Worm (Caenorhabditis elegans) whole organism, L4 larva: ENCODE measurements around the gene tbc-20.

Experiments
- D1046.2 ChIP-seq: fragments of 200-800 bp; sonication (Bioruptor generic); IDR thresholded peaks from 2 replicates; pipeline ENCODE4 v1.3.6; 2022; ENCODE audit warnings: missing genetic modification characterization, missing compliant biosample characterization
- F10B5.3 ChIP-seq: sonication (generic microtip); optimal IDR thresholded peaks from 2 replicates; lab custom pipeline; 2016; ENCODE audit warnings: mild to moderate bottlenecking, missing genetic modification characterization, missing compliant biosample characterization
- F44E2.7 ChIP-seq: fragments of 200-800 bp; sonication (Bioruptor generic); IDR thresholded peaks from 2 replicates; pipeline ENCODE4 v2.1.2; 2022; ENCODE audit warnings: missing genetic modification characterization, missing compliant biosample characterization
- T20F7.1 ChIP-seq: fragments of 200-800 bp; sonication (Bioruptor generic); optimal IDR thresholded peaks from 2 replicates; lab custom pipeline; 2018; ENCODE audit warnings: mild to moderate bottlenecking, missing genetic modification characterization, missing compliant biosample characterization
- Y75B8A.6 ChIP-seq: fragments of 200-800 bp; sonication (Bioruptor generic); IDR thresholded peaks from 2 replicates; pipeline ENCODE4 v1.3.6; 2022; ENCODE audit warnings: missing genetic modification reagents, missing genetic modification characterization, missing compliant biosample characterization
- ZK337.2 ChIP-seq: fragments of 200-800 bp; sonication (Bioruptor generic); IDR thresholded peaks from 2 replicates; pipeline ENCODE4 v1.3.6; 2022; ENCODE audit warnings: missing genetic modification reagents, missing genetic modification characterization, missing compliant biosample characterization
- aha-1 ChIP-seq: fragments of 150-350 bp; peaks from one replicate; lab custom pipeline; 2014; ENCODE audit warnings: missing biosample characterization, missing genetic modification characterization
- aly-2 ChIP-seq: sonication (generic microtip); optimal IDR thresholded peaks from 2 replicates; lab custom pipeline; 2018; ENCODE audit warnings: missing biosample characterization, missing genetic modification characterization
- arid-1 ChIP-seq: fragments of 200-800 bp; sonication (Bioruptor generic); conservative IDR thresholded peaks from 2 replicates; pipeline ENCODE4 v1.3.6; 2022; ENCODE audit warnings: missing genetic modification reagents, missing genetic modification characterization, missing compliant biosample characterization
- ceh-20 ChIP-seq: fragments of 200-800 bp; sonication (Bioruptor generic); IDR thresholded peaks from 2 replicates; pipeline ENCODE4 v1.3.6; 2022; ENCODE audit warnings: missing genetic modification reagents, missing genetic modification characterization, missing compliant biosample characterization
- ceh-28 ChIP-seq: fragments of 150-350 bp; optimal IDR thresholded peaks from 2 replicates; lab custom pipeline; 2014; ENCODE audit warnings: missing biosample characterization, missing genetic modification reagents, missing genetic modification characterization
- ceh-82 ChIP-seq: sonication (generic microtip); optimal IDR thresholded peaks from 2 replicates; lab custom pipeline; 2017; ENCODE audit warnings: missing biosample characterization, missing genetic modification characterization
- ces-1 ChIP-seq: fragments of 150-350 bp; sonication (generic microtip); optimal IDR thresholded peaks from 4 replicates; lab custom pipeline; 2014; ENCODE audit warnings: missing biosample characterization, missing genetic modification reagents, missing genetic modification characterization
- daf-19 ChIP-seq: fragments of 200-800 bp; sonication (Bioruptor generic); conservative IDR thresholded peaks from 2 replicates; pipeline ENCODE4 v1.3.6; 2022; ENCODE audit warnings: missing genetic modification characterization, missing compliant biosample characterization
- daf-8 ChIP-seq: fragments of 200-800 bp; sonication (Bioruptor generic); IDR thresholded peaks from 2 replicates; pipeline ENCODE4 v1.3.6; 2022; ENCODE audit warnings: missing genetic modification characterization, missing compliant biosample characterization
- dpl-1 ChIP-seq: fragments of 150-350 bp; optimal IDR thresholded peaks from 2 replicates; lab custom pipeline; 2014; ENCODE audit warnings: missing biosample characterization, missing genetic modification reagents, missing genetic modification characterization
- duxl-1 ChIP-seq: sonication (generic microtip); optimal IDR thresholded peaks from 2 replicates; lab custom pipeline; 2016; ENCODE audit warnings: mild to moderate bottlenecking, missing genetic modification characterization, moderate library complexity, missing compliant biosample characterization; ENCODE audit not compliant: poor library complexity
- dve-1 ChIP-seq: sonication (generic microtip); optimal IDR thresholded peaks from 2 replicates; lab custom pipeline; 2017; ENCODE audit warnings: antibody characterized with exemption, mild to moderate bottlenecking, missing genetic modification characterization, missing compliant biosample characterization; ENCODE audit not compliant: insufficient read depth
- egl-27 ChIP-seq: sonication (generic microtip); optimal IDR thresholded peaks from 3 replicates; lab custom pipeline; 2017; ENCODE audit warnings: missing biosample characterization, missing genetic modification reagents, missing genetic modification characterization
- hmg-1.1 ChIP-seq: fragments of 200-800 bp; sonication (Bioruptor generic); IDR thresholded peaks from 2 replicates; pipeline ENCODE4 v1.3.6; 2022; ENCODE audit warnings: missing genetic modification reagents, missing genetic modification characterization, missing compliant biosample characterization
- jun-1 ChIP-seq: fragments of 150-350 bp; optimal IDR thresholded peaks from 2 replicates; lab custom pipeline; 2014; ENCODE audit warnings: missing biosample characterization, missing genetic modification reagents, missing genetic modification characterization
- lim-7 ChIP-seq: fragments of 200-800 bp; sonication (Bioruptor generic); IDR thresholded peaks from 2 replicates; pipeline ENCODE4 v1.3.6; 2022; ENCODE audit warnings: missing genetic modification characterization, missing compliant biosample characterization
- lin-1 ChIP-seq: fragments of 200-800 bp; sonication (Bioruptor generic); IDR thresholded peaks from 2 replicates; pipeline ENCODE4 v1.3.6; 2022; ENCODE audit warnings: missing genetic modification reagents, missing genetic modification characterization, missing compliant biosample characterization
- lin-15B ChIP-seq: fragments of 150-350 bp; sonication (generic microtip); optimal IDR thresholded peaks from 3 replicates; lab custom pipeline; 2014; ENCODE audit warnings: missing biosample characterization, missing genetic modification characterization
- lin-29 ChIP-seq: fragments of 200-800 bp; sonication (Bioruptor generic); IDR thresholded peaks from 2 replicates; pipeline ENCODE4 v1.3.6; 2022; ENCODE audit warnings: missing genetic modification reagents, missing genetic modification characterization, missing compliant biosample characterization
- lin-38 ChIP-seq: fragments of 200-800 bp; sonication (Bioruptor generic); IDR thresholded peaks from 2 replicates; pipeline ENCODE4 v1.3.6; 2022; ENCODE audit warnings: missing genetic modification reagents, missing genetic modification characterization, missing compliant biosample characterization
- lir-3 ChIP-seq: sonication (generic microtip); optimal IDR thresholded peaks from 2 replicates; lab custom pipeline; 2016; ENCODE audit warnings: mild to moderate bottlenecking, missing genetic modification characterization, missing compliant biosample characterization
- madf-5 ChIP-seq, 2 experiments: fragments of 200-800 bp; sonication (Bioruptor generic); IDR thresholded peaks; 2 replicates each; pipeline ENCODE4 v1.3.6; 2022; ENCODE audit warnings: missing compliant biosample characterization in 2 of 2, missing genetic modification characterization in 2 of 2
- madf-9 ChIP-seq: fragments of 200-800 bp; sonication (Bioruptor generic); conservative IDR thresholded peaks from 2 replicates; pipeline ENCODE4 v1.3.6; 2022; ENCODE audit warnings: missing genetic modification reagents, missing genetic modification characterization, missing compliant biosample characterization
- mes-2 ChIP-seq: sonication (generic microtip); optimal IDR thresholded peaks from 2 replicates; lab custom pipeline; 2016; ENCODE audit warnings: missing genotype, mild to moderate bottlenecking, missing genetic modification characterization, missing compliant biosample characterization; ENCODE audit not compliant: poor library complexity, severe bottlenecking
- mxl-2 ChIP-seq: fragments of 200-800 bp; sonication (Bioruptor generic); conservative IDR thresholded peaks from 2 replicates; pipeline ENCODE4 v1.3.6; 2022; ENCODE audit warnings: missing genetic modification reagents, missing genetic modification characterization, missing compliant biosample characterization
- nhr-11 ChIP-seq: fragments of 150-350 bp; optimal IDR thresholded peaks from 2 replicates; lab custom pipeline; 2014; ENCODE audit warnings: missing biosample characterization, missing genetic modification characterization
- nhr-237 ChIP-seq: sonication (generic microtip); optimal IDR thresholded peaks from 2 replicates; lab custom pipeline; 2017; ENCODE audit warnings: missing biosample characterization, missing genetic modification characterization
- nhr-25 ChIP-seq: sonication (generic microtip); optimal IDR thresholded peaks from 2 replicates; lab custom pipeline; 2017; ENCODE audit warnings: missing genetic modification characterization, mild to moderate bottlenecking, missing compliant biosample characterization, antibody characterized with exemption, moderate library complexity, borderline replicate concordance; ENCODE audit not compliant: insufficient read depth
- nhr-41 ChIP-seq: fragments of 200-800 bp; sonication (Bioruptor generic); IDR thresholded peaks from 2 replicates; pipeline ENCODE4 v1.3.6; 2022; ENCODE audit warnings: missing genetic modification reagents, missing genetic modification characterization, missing compliant biosample characterization
- nhr-42 ChIP-seq: fragments of 200-800 bp; sonication (Bioruptor generic); IDR thresholded peaks from 2 replicates; pipeline ENCODE4 v1.3.6; 2022; ENCODE audit warnings: missing genetic modification characterization, missing compliant biosample characterization
- nhr-48 ChIP-seq: sonication (generic microtip); optimal IDR thresholded peaks from 2 replicates; lab custom pipeline; 2016; ENCODE audit warnings: mild to moderate bottlenecking, missing genetic modification characterization, missing compliant biosample characterization
- nhr-76 ChIP-seq: fragments of 150-350 bp; optimal IDR thresholded peaks from 2 replicates; lab custom pipeline; 2014; ENCODE audit warnings: missing biosample characterization, missing genetic modification characterization
- nhr-77 ChIP-seq: fragments of 150-350 bp; optimal IDR thresholded peaks from 2 replicates; lab custom pipeline; 2014; ENCODE audit warnings: missing biosample characterization, missing genetic modification characterization
- pha-4 ChIP-seq, 2 experiments: fragments of 150-350 bp in 1 of 2; fragments of 200-800 bp in 1 of 2; sonication (Bioruptor generic) in 1 of 2; IDR thresholded peaks in 1 of 2; optimal IDR thresholded peaks in 1 of 2; 2 replicates each; pipeline versions ENCODE4 v1.3.6 to Lab custom; 2014 to 2022; ENCODE audit warnings: missing genetic modification characterization in 2 of 2, missing genetic modification reagents in 2 of 2, missing biosample characterization in 1 of 2, missing compliant biosample characterization in 1 of 2
- pqm-1 ChIP-seq: sonication (generic microtip); optimal IDR thresholded peaks from 2 replicates; lab custom pipeline; 2017; ENCODE audit warnings: missing biosample characterization, missing genetic modification characterization
- saeg-2 ChIP-seq: fragments of 200-800 bp; sonication (Bioruptor generic); IDR thresholded peaks from 2 replicates; pipeline ENCODE4 v1.3.6; 2022; ENCODE audit warnings: missing genetic modification reagents, missing genetic modification characterization, missing compliant biosample characterization
- snpc-1.2 ChIP-seq: fragments of 200-800 bp; sonication (Bioruptor generic); IDR thresholded peaks from 2 replicates; pipeline ENCODE4 v1.3.6; 2022; ENCODE audit warnings: missing genetic modification reagents, missing genetic modification characterization, missing compliant biosample characterization
- spr-1 ChIP-seq: sonication (generic microtip); optimal IDR thresholded peaks from 2 replicates; lab custom pipeline; 2016; ENCODE audit warnings: mild to moderate bottlenecking, missing genetic modification characterization, missing compliant biosample characterization
- spr-3 ChIP-seq: fragments of 200-800 bp; sonication (Bioruptor generic); optimal IDR thresholded peaks from 2 replicates; lab custom pipeline; 2018; ENCODE audit warnings: mild to moderate bottlenecking, missing genetic modification characterization, missing compliant biosample characterization
- unc-130 ChIP-seq: sonication (generic microtip); optimal IDR thresholded peaks from 2 replicates; lab custom pipeline; 2016; ENCODE audit warnings: missing genetic modification reagents, missing genetic modification characterization, missing compliant biosample characterization
- unc-62 ChIP-seq, 3 experiments: fragments of 150-350 bp in 1 of 3; sonication (generic microtip); optimal IDR thresholded peaks in 2 of 3; peaks in 1 of 3; 1 replicate in 1 of 3; 2 replicates in 2 of 3; lab custom pipeline; 2014 to 2017; ENCODE audit warnings: missing biosample characterization in 3 of 3, missing genetic modification characterization in 3 of 3, missing genetic modification reagents in 3 of 3, missing genotype in 1 of 3
- zag-1 ChIP-seq: fragments of 150-350 bp; optimal IDR thresholded peaks from 2 replicates; lab custom pipeline; 2014; ENCODE audit warnings: missing biosample characterization, missing genetic modification characterization
- zfp-3 ChIP-seq: fragments of 200-800 bp; sonication (Bioruptor generic); conservative IDR thresholded peaks from 2 replicates; pipeline ENCODE4 v1.3.6; 2022; ENCODE audit warnings: missing genetic modification reagents, missing genetic modification characterization, missing compliant biosample characterization
- zip-2 ChIP-seq: fragments of 150-350 bp; optimal IDR thresholded peaks from 2 replicates; lab custom pipeline; 2014; ENCODE audit warnings: missing biosample characterization, missing genetic modification characterization
- ztf-11 ChIP-seq: fragments of 150-350 bp; optimal IDR thresholded peaks from 2 replicates; lab custom pipeline; 2014; ENCODE audit warnings: missing biosample characterization, missing genetic modification characterization

tbc-20 gene

DNA sequence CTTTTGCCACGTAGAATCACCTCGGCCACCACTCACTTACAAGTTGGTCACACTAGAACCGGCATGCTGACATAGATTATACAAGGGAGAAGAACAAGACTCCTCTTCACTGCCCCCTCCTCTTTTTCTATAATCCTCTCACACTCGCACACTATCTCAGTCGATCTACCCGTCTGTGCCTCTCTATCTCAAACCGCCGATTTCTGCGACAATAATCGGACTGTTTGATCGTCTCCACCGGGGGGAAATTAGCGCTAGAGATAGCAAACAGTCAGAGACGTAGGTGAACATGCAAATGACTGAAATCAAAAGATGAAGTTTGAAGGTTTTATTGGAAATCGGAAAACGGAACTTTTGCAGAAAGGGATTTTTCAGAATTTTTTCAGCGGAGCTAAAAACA, 24.1 kb downstream of the tbc-20 start (continued):
- TF ChIP-seq hmg-1.1 (GFP tag; lab: Robert Waterston, UW) (peak; percentile 54; the same call in 1 of the 2 replicates), mxl-2 (no peak), pqm-1 (tag; lab: Kevin White, UChicago) (no peak), zfp-3 (no peak), pha-4 (GFP tag; IDR thresholded peaks at IDR 0.05; lab: Robert Waterston, UW) (no peak), pha-4 (tag; optimal IDR thresholded peaks at IDR 0.05; lab: Kevin White, UChicago) (no peak), nhr-41 (GFP tag; lab: Robert Waterston, UW) (no peak), nhr-48 (tag; lab: Kevin White, UChicago) (peak; percentile 64), Y75B8A.6 (GFP tag; lab: Robert Waterston, UW) (no peak), F10B5.3 (tag; lab: Kevin White, UChicago) (no peak), nhr-237 (tag; lab: Kevin White, UChicago) (no peak), zip-2 (tag; lab: Kevin White, UChicago) (no peak), saeg-2 (GFP tag; lab: Robert Waterston, UW) (no peak), madf-5 (GFP tag; IDR thresholded peaks at IDR 0.05; lab: Robert Waterston, UW) (no peak), lin-29 (GFP tag; lab: Robert Waterston, UW) (no peak), spr-3 (GFP tag; lab: Kevin White, UChicago) (no peak), ZK337.2 (GFP tag; lab: Robert Waterston, UW) (no peak), egl-27 (tag; lab: Kevin White, UChicago) (no peak), lim-7 (GFP tag; lab: Robert Waterston, UW) (no peak), duxl-1 (tag; lab: Kevin White, UChicago) (no peak), dve-1 (tag; lab: Kevin White, UChicago) (peak; percentile 88), ces-1 (GFP tag; lab: Kevin White, UChicago) (no peak), daf-19 (GFP tag; lab: Robert Waterston, UW) (no peak), ceh-20 (no peak), zag-1 (tag; lab: Kevin White, UChicago) (no peak), ceh-28 (tag; lab: Kevin White, UChicago) (no peak), nhr-76 (no peak), D1046.2 (GFP tag; lab: Robert Waterston, UW) (no peak), ceh-82 (tag; lab: Kevin White, UChicago) (no peak), F44E2.7 (GFP tag; lab: Robert Waterston, UW) (no peak), nhr-42 (GFP tag; lab: Robert Waterston, UW) (peak; percentile 79), unc-130 (GFP tag; lab: Kevin White, UChicago) (no peak), jun-1 (no peak), T20F7.1 (GFP tag; lab: Kevin White, UChicago) (no peak), snpc-1.2 (GFP tag; lab: Robert Waterston, UW) (no peak), spr-1 (tag; lab: Kevin White, UChicago) (peak; percentile 44), aly-2 (tag; lab: Kevin White, UChicago) (no peak), lin-1 (GFP tag; lab: Robert Waterston, UW) (peak; percentile 21; the same call in 1 of the 2 replicates), unc-62 (GFP tag; optimal IDR thresholded peaks at IDR 0.05 in 1 of 2; lab: Kevin White, UChicago) (no peak), unc-62 (tag; optimal IDR thresholded peaks at IDR 0.05; lab: Kevin White, UChicago) (no peak), madf-9 (GFP tag; lab: Robert Waterston, UW) (no peak), nhr-77 (peak; percentile 97), nhr-25 (tag; lab: Kevin White, UChicago) (peak; percentile 78), daf-8 (GFP tag; lab: Robert Waterston, UW) (no peak), mes-2 (tag; lab: Kevin White, UChicago) (peak; percentile 63), nhr-11 (no peak), arid-1 (no peak), lir-3 (tag; lab: Kevin White, UChicago) (no peak), dpl-1 (peak; percentile 60), lin-15B (tag; lab: Kevin White, UChicago) (no peak), aha-1 (tag; lab: Kevin White, UChicago) (no peak), ztf-11 (tag; lab: Kevin White, UChicago) (no peak), lin-38 (GFP tag; lab: Robert Waterston, UW) (no peak)
